Fruit fly (Drosophila melanogaster) S2 (cell line): ENCODE results near the gene CG6652.

Experiments
- CG8478 ChIP-seq: fragments of >200 bp; optimal IDR thresholded peaks from 2 replicates; lab custom pipeline; 2018
- CTCF ChIP-seq, 2 experiments: fragments of >200 bp; optimal IDR thresholded peaks; 2 replicates each; lab custom pipeline; 2018

dm6 chr3L:17007945-17008344 is 14.7 kb downstream of the CG6652 start:
- TF ChIP-seq CG8478 (lab: Kevin White, UChicago) (no peak), CTCF (optimal IDR thresholded peaks at IDR 0.05; lab: Kevin White, UChicago) (no peak)
